Worm (Caenorhabditis elegans): ENCODE results near the gene col-153.

- TF ChIP-seq F49E8.2 (tag; optimal IDR thresholded peaks at IDR 0.05; ENCODE audit: insufficient read depth) (no peak), F22D6.2 (tag; optimal IDR thresholded peaks at IDR 0.05) (no peak), ztf-26 (tag; optimal IDR thresholded peaks at IDR 0.05) (no peak), F57C9.4 (tag; optimal IDR thresholded peaks at IDR 0.05) (no peak), ets-4 (GFP tag; optimal IDR thresholded peaks at IDR 0.05) (no peak), F52B5.7 (tag; optimal IDR thresholded peaks at IDR 0.05) (no peak), attf-5 (GFP tag; optimal IDR thresholded peaks at IDR 0.05) (no peak), ama-1 (optimal IDR thresholded peaks at IDR 0.05) (no peak), ama-1 (GFP tag; optimal IDR thresholded peaks at IDR 0.05) (no peak), mes-4 (tag; optimal IDR thresholded peaks at IDR 0.05) (no peak), nhr-90 (tag; optimal IDR thresholded peaks at IDR 0.05) (no peak), unc-62 (GFP tag; optimal IDR thresholded peaks at IDR 0.05) (no peak), zfh-2 (GFP tag; conservative IDR thresholded peaks at IDR 0.05) (no peak)
Measured at ce11 chrV:10902682-10903081, 46.9 kb upstream of the col-153 start, which contains the start of gene F32D8.8.

Measured in whole organism, young adult.